1 fruit fly cellular context compared by ENCODE assay signal in the genomic region with DNA sequence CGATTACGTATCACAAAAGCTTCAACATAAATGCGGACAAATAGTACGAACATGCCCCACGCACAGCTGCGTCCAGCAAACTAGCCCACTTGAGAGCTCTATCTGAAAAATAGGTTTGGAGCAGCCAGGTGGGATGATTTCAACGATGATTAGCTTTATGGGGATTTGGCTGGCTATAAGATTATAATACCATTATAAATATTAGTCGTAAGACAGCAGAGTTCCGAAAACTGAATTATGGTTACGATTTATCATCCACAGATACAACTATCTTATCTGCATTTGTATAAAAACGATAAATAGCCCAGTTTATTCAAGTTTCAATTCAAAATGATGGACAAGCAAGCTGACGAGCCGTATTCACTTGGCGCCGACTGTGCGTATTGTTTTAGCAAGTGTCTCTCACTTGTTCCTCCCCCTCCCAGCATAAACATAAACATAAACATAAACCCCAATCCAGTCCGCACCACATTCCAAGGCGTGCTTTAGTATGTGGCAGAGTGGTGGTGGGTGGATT.
TF ChIP-seq lines count a peak whose summit lies in the region.

No protein-coding gene starts in this region.

TF ChIP-seq in whole organism, embryonic, 481 proteins besides CTCF, POLR2A, EP300 and RAD21 (continued from another document and continues in another):
- TF ChIP-seq sima (GFP tag; optimal IDR thresholded peaks at IDR 0.05; lab: Kevin White, UChicago), result no peak
- TF ChIP-seq vnd (GFP tag; IDR thresholded peaks at IDR 0.05; lab: Robert Waterston, UW; ENCODE audit: partially characterized antibody), result no peak
- peak; percentile 56 for TF ChIP-seq CG32767 (GFP tag; IDR thresholded peaks at IDR 0.05; lab: Robert Waterston, UW)
- peak; percentile 68 for TF ChIP-seq Jarid2 (GFP tag; optimal IDR thresholded peaks at IDR 0.05; lab: Kevin White, UChicago)
- peak; percentile 58 for TF ChIP-seq CG4328 (GFP tag; optimal IDR thresholded peaks at IDR 0.05; lab: Kevin White, UChicago)
- 0 out of 2 replicates have a peak, but pooled peaks have one; percentile 6 for TF ChIP-seq toy (GFP tag; IDR thresholded peaks at IDR 0.05; lab: Robert Waterston, UW)
- TF ChIP-seq CG2199 (GFP tag; IDR thresholded peaks at IDR 0.05; lab: Robert Waterston, UW), result no peak
- TF ChIP-seq CG9932 (GFP tag; IDR thresholded peaks at IDR 0.05; lab: Robert Waterston, UW), result peak; percentile 48; the same call in 1 of the 2 replicates
- TF ChIP-seq CG9215 (GFP tag; IDR thresholded peaks at IDR 0.05; lab: Robert Waterston, UW), result peak; percentile 68
- TF ChIP-seq ken (GFP tag; IDR thresholded peaks at IDR 0.05; lab: Robert Waterston, UW), result no peak
- TF ChIP-seq danr (GFP tag; IDR thresholded peaks at IDR 0.05; lab: Robert Waterston, UW), result peak; percentile 59; the same call in 1 of the 2 replicates
- TF ChIP-seq aop (GFP tag; IDR thresholded peaks at IDR 0.05; lab: Robert Waterston, UW), result no peak
- TF ChIP-seq CG18262 (tag; optimal IDR thresholded peaks at IDR 0.05; lab: Kevin White, UChicago), result peak; percentile 81
- TF ChIP-seq CG1602 (GFP tag; optimal IDR thresholded peaks at IDR 0.05; lab: Kevin White, UChicago), result peak; percentile 16
- TF ChIP-seq hb (GFP tag; IDR thresholded peaks at IDR 0.05; lab: Robert Waterston, UW; ENCODE audit: partially characterized antibody), result no peak
- TF ChIP-seq stwl (tag; optimal IDR thresholded peaks at IDR 0.05; lab: Kevin White, UChicago), result no peak
- peak; percentile 49 for TF ChIP-seq CG13624 (GFP tag; optimal IDR thresholded peaks at IDR 0.05; lab: Kevin White, UChicago)
- peak; percentile 64; the same call in 1 of the 2 replicates for TF ChIP-seq ara (GFP tag; IDR thresholded peaks at IDR 0.05; lab: Robert Waterston, UW)
- peak; percentile 71 for TF ChIP-seq run (tag; optimal IDR thresholded peaks at IDR 0.05; lab: Kevin White, UChicago)
- no peak for TF ChIP-seq zf30C (GFP tag; optimal IDR thresholded peaks at IDR 0.05; lab: Kevin White, UChicago)
- TF ChIP-seq CG7357 (GFP tag; IDR thresholded peaks at IDR 0.05; lab: Robert Waterston, UW), result peak; percentile 35; the same call in 1 of the 3 replicates
- peak; percentile 49 for TF ChIP-seq jing (GFP tag; optimal IDR thresholded peaks at IDR 0.05; lab: Kevin White, UChicago)
- peak; percentile 36 for TF ChIP-seq CG10462 (GFP tag; optimal IDR thresholded peaks at IDR 0.05; lab: Kevin White, UChicago)
- no peak for TF ChIP-seq CG7271 (tag; optimal IDR thresholded peaks at IDR 0.05; lab: Kevin White, UChicago)
- peak; percentile 64 for TF ChIP-seq Mad (GFP tag; optimal IDR thresholded peaks at IDR 0.05; lab: Kevin White, UChicago)
- TF ChIP-seq ssp (GFP tag; IDR thresholded peaks at IDR 0.05; lab: Robert Waterston, UW), result peak; percentile 37; the same call in 1 of the 2 replicates
- no peak for TF ChIP-seq dimm (GFP tag; IDR thresholded peaks at IDR 0.05; lab: Robert Waterston, UW)
- peak; percentile 61 for TF ChIP-seq CG4854 (GFP tag; optimal IDR thresholded peaks at IDR 0.05; lab: Kevin White, UChicago)
- TF ChIP-seq ind (GFP tag; optimal IDR thresholded peaks at IDR 0.05; lab: Kevin White, UChicago), result peak; percentile 73
- TF ChIP-seq Hand (GFP tag; optimal IDR thresholded peaks at IDR 0.05; lab: Kevin White, UChicago), result peak; percentile 72
- TF ChIP-seq Xbp1 (GFP tag; optimal IDR thresholded peaks at IDR 0.05; lab: Kevin White, UChicago), result peak; percentile 60
- TF ChIP-seq dmrt11E (tag; optimal IDR thresholded peaks at IDR 0.05; lab: Kevin White, UChicago), result peak; percentile 1
- TF ChIP-seq Sry-β (GFP tag; optimal IDR thresholded peaks at IDR 0.05; lab: Kevin White, UChicago), result no peak
- peak; percentile 4 for TF ChIP-seq shn (GFP tag; optimal IDR thresholded peaks at IDR 0.05; lab: Kevin White, UChicago)
- peak; percentile 77 for TF ChIP-seq D19A (tag; optimal IDR thresholded peaks at IDR 0.05; lab: Kevin White, UChicago)
- peak; percentile 70 for TF ChIP-seq Blimp-1 (GFP tag; optimal IDR thresholded peaks at IDR 0.05; lab: Kevin White, UChicago)
- TF ChIP-seq CG3847 (GFP tag; IDR thresholded peaks at IDR 0.05; lab: Robert Waterston, UW), result peak; percentile 67
- TF ChIP-seq Poxn (GFP tag; IDR thresholded peaks at IDR 0.05; lab: Robert Waterston, UW), result 0 out of 2 replicates have a peak, but pooled peaks have one; percentile 15
- TF ChIP-seq CG14050 (GFP tag; IDR thresholded peaks at IDR 0.05; lab: Robert Waterston, UW), result peak; percentile 24; the same call in 2 of the 3 replicates
- TF ChIP-seq grau (tag; optimal IDR thresholded peaks at IDR 0.05; lab: Kevin White, UChicago), result peak; percentile 83
- peak; percentile 63 for TF ChIP-seq CG14441 (GFP tag; IDR thresholded peaks at IDR 0.05; lab: Robert Waterston, UW)
- TF ChIP-seq lilli (GFP tag; optimal IDR thresholded peaks at IDR 0.05; lab: Kevin White, UChicago), result peak; percentile 75
- peak; percentile 15 for TF ChIP-seq CG3407 (GFP tag; optimal IDR thresholded peaks at IDR 0.05; lab: Kevin White, UChicago)
- no peak; the same call in 1 of the 2 replicates for TF ChIP-seq vvl (GFP tag; IDR thresholded peaks at IDR 0.05; lab: Robert Waterston, UW)
- no peak for TF ChIP-seq maf-S (GFP tag; optimal IDR thresholded peaks at IDR 0.05; lab: Kevin White, UChicago)
- no peak for TF ChIP-seq fd102C (GFP tag; optimal IDR thresholded peaks at IDR 0.05; lab: Kevin White, UChicago)
- TF ChIP-seq wor (GFP tag; IDR thresholded peaks at IDR 0.05; lab: Robert Waterston, UW), result no peak
- peak; percentile 7 for TF ChIP-seq CG18764 (GFP tag; optimal IDR thresholded peaks at IDR 0.05; lab: Kevin White, UChicago)
- TF ChIP-seq CG11696 (GFP tag; IDR thresholded peaks at IDR 0.05; lab: Robert Waterston, UW), result peak; percentile 86
- peak; percentile 72 for TF ChIP-seq CG10274 (GFP tag; optimal IDR thresholded peaks at IDR 0.05; lab: Kevin White, UChicago)
- TF ChIP-seq CG15269 (tag; optimal IDR thresholded peaks at IDR 0.05; lab: Kevin White, UChicago), result peak; percentile 85
- TF ChIP-seq sisA (GFP tag; IDR thresholded peaks at IDR 0.05; lab: Robert Waterston, UW), result peak; percentile 61
- 0 out of 3 replicates have a peak, but pooled peaks have one; percentile 33 for TF ChIP-seq ci (GFP tag; IDR thresholded peaks at IDR 0.05; lab: Robert Waterston, UW)
- no peak for TF ChIP-seq CG17912 (GFP tag; optimal IDR thresholded peaks at IDR 0.05; lab: Kevin White, UChicago)
- no peak for TF ChIP-seq corto (GFP tag; optimal IDR thresholded peaks at IDR 0.05; lab: Kevin White, UChicago)
- TF ChIP-seq cwo (GFP tag; optimal IDR thresholded peaks at IDR 0.05; lab: Kevin White, UChicago), result peak; percentile 80
- peak; percentile 68 for TF ChIP-seq ATbp (GFP tag; optimal IDR thresholded peaks at IDR 0.05; lab: Kevin White, UChicago)
- peak; percentile 77 for TF ChIP-seq lmd (GFP tag; IDR thresholded peaks at IDR 0.05; lab: Robert Waterston, UW)
- peak; percentile 34; the same call in 1 of the 2 replicates for TF ChIP-seq CG14667 (GFP tag; IDR thresholded peaks at IDR 0.05; lab: Robert Waterston, UW)
- TF ChIP-seq Eip74EF (GFP tag; optimal IDR thresholded peaks at IDR 0.05; lab: Kevin White, UChicago), result peak in 1 of 2 experiments; percentile 82
- TF ChIP-seq Ravus (GFP tag; IDR thresholded peaks at IDR 0.05; lab: Robert Waterston, UW), result no peak
- TF ChIP-seq CG6654 (GFP tag; optimal IDR thresholded peaks at IDR 0.05; lab: Kevin White, UChicago), result peak; percentile 59
- no peak for TF ChIP-seq cas (GFP tag; IDR thresholded peaks at IDR 0.05; lab: Robert Waterston, UW)
- peak; percentile 45 for TF ChIP-seq CG18011 (GFP tag; optimal IDR thresholded peaks at IDR 0.05; lab: Kevin White, UChicago)
- no peak for TF ChIP-seq br (optimal IDR thresholded peaks at IDR 0.05; lab: Kevin White, UChicago)
- no peak for TF ChIP-seq C15 (GFP tag; IDR thresholded peaks at IDR 0.05; lab: Robert Waterston, UW)
- TF ChIP-seq klu (GFP tag; IDR thresholded peaks at IDR 0.05; lab: Robert Waterston, UW), result 0 out of 2 replicates have a peak, but pooled peaks have one; percentile 49
- peak; percentile 55 for TF ChIP-seq HLH54F (GFP tag; optimal IDR thresholded peaks at IDR 0.05; lab: Kevin White, UChicago)
- peak; percentile 58; the same call in 1 of the 3 replicates for TF ChIP-seq CG11093 (GFP tag; IDR thresholded peaks at IDR 0.05; lab: Robert Waterston, UW)
- no peak for TF ChIP-seq BEAF-32 (GFP tag; optimal IDR thresholded peaks at IDR 0.05; lab: Kevin White, UChicago)
- peak; percentile 72 for TF ChIP-seq nerfin-1 (tag; optimal IDR thresholded peaks at IDR 0.05; lab: Kevin White, UChicago)
- peak; percentile 49 for TF ChIP-seq grn (GFP tag; optimal IDR thresholded peaks at IDR 0.05; lab: Kevin White, UChicago)
- TF ChIP-seq CG16863 (GFP tag; optimal IDR thresholded peaks at IDR 0.05; lab: Kevin White, UChicago), result peak; percentile 35
- TF ChIP-seq nmo (GFP tag; optimal IDR thresholded peaks at IDR 0.05; lab: Kevin White, UChicago), result peak; percentile 85
- TF ChIP-seq sna (GFP tag; IDR thresholded peaks at IDR 0.05; lab: Robert Waterston, UW; ENCODE audit: partially characterized antibody), result no peak
- TF ChIP-seq hkb (optimal IDR thresholded peaks at IDR 0.05; lab: Kevin White, UChicago), result no peak
- TF ChIP-seq hkb (GFP tag; IDR thresholded peaks at IDR 0.05; lab: Robert Waterston, UW), result peak; percentile 84
- peak; percentile 55 for TF ChIP-seq HLH3B (GFP tag; IDR thresholded peaks at IDR 0.05; lab: Robert Waterston, UW)
- no peak; the same call in 2 of the 3 replicates for TF ChIP-seq Optix (GFP tag; IDR thresholded peaks at IDR 0.05; lab: Robert Waterston, UW)
- TF ChIP-seq Max (GFP tag; optimal IDR thresholded peaks at IDR 0.05; lab: Kevin White, UChicago), result peak; percentile 55
- no peak for TF ChIP-seq NFAT (GFP tag; IDR thresholded peaks at IDR 0.05; lab: Robert Waterston, UW)
- peak; percentile 64 for TF ChIP-seq sob (GFP tag; IDR thresholded peaks at IDR 0.05; lab: Robert Waterston, UW)
- TF ChIP-seq NC2β (GFP tag; optimal IDR thresholded peaks at IDR 0.05; lab: Kevin White, UChicago), result no peak
- TF ChIP-seq CG15011 (GFP tag; optimal IDR thresholded peaks at IDR 0.05; lab: Kevin White, UChicago), result peak; percentile 79
- peak; percentile 57 for TF ChIP-seq sqz (GFP tag; optimal IDR thresholded peaks at IDR 0.05; lab: Kevin White, UChicago)
- TF ChIP-seq CG30403 (GFP tag; optimal IDR thresholded peaks at IDR 0.05; lab: Kevin White, UChicago), result peak; percentile 77
- TF ChIP-seq CG11695 (GFP tag; IDR thresholded peaks at IDR 0.05; lab: Robert Waterston, UW), result peak; percentile 78
- peak; percentile 79 for TF ChIP-seq CG18476 (GFP tag; optimal IDR thresholded peaks at IDR 0.05; lab: Kevin White, UChicago)
- no peak for TF ChIP-seq CG7745 (tag; optimal IDR thresholded peaks at IDR 0.05; lab: Kevin White, UChicago)
- peak; percentile 62 for TF ChIP-seq CG12299 (tag; optimal IDR thresholded peaks at IDR 0.05; lab: Kevin White, UChicago)
- TF ChIP-seq pnt (GFP tag; optimal IDR thresholded peaks at IDR 0.05; lab: Kevin White, UChicago), result no peak
- TF ChIP-seq CG12744 (GFP tag; optimal IDR thresholded peaks at IDR 0.05; lab: Kevin White, UChicago), result peak; percentile 49
- TF ChIP-seq Sin3A (optimal IDR thresholded peaks at IDR 0.05; lab: Kevin White, UChicago), result no peak
- TF ChIP-seq onecut (GFP tag; IDR thresholded peaks at IDR 0.05; lab: Robert Waterston, UW), result peak; percentile 48
- TF ChIP-seq abd-A (tag; optimal IDR thresholded peaks at IDR 0.05; lab: Kevin White, UChicago), result peak; percentile 51
- peak; percentile 39 for TF ChIP-seq gcm (GFP tag; optimal IDR thresholded peaks at IDR 0.05; lab: Kevin White, UChicago)
- no peak for TF ChIP-seq repo (GFP tag; optimal IDR thresholded peaks at IDR 0.05; lab: Kevin White, UChicago)
- peak; percentile 86 for TF ChIP-seq CG7556 (GFP tag; optimal IDR thresholded peaks at IDR 0.05; lab: Kevin White, UChicago)
- TF ChIP-seq pzg (GFP tag; optimal IDR thresholded peaks at IDR 0.05; lab: Kevin White, UChicago), result no peak
- no peak for TF ChIP-seq ftz-f1 (GFP tag; optimal IDR thresholded peaks at IDR 0.05; lab: Kevin White, UChicago)
- TF ChIP-seq D19B (GFP tag; optimal IDR thresholded peaks at IDR 0.05; lab: Kevin White, UChicago), result peak; percentile 74
- TF ChIP-seq Atf3 (GFP tag; optimal IDR thresholded peaks at IDR 0.05; lab: Kevin White, UChicago), result peak; percentile 11
- peak; percentile 67 for TF ChIP-seq Ptx1 (GFP tag; IDR thresholded peaks at IDR 0.05; lab: Robert Waterston, UW)
- no peak for TF ChIP-seq Bgb (GFP tag; IDR thresholded peaks at IDR 0.05; lab: Robert Waterston, UW; ENCODE audit: partially characterized antibody)
- peak; percentile 79 for TF ChIP-seq odd (GFP tag; optimal IDR thresholded peaks at IDR 0.05; lab: Kevin White, UChicago)
- TF ChIP-seq crp (GFP tag; optimal IDR thresholded peaks at IDR 0.05; lab: Kevin White, UChicago), result no peak
- no peak for TF ChIP-seq disco-r (GFP tag; optimal IDR thresholded peaks at IDR 0.05; lab: Kevin White, UChicago)
- TF ChIP-seq sd (tag; optimal IDR thresholded peaks at IDR 0.05; lab: Kevin White, UChicago), result peak; percentile 97
- TF ChIP-seq CG31441 (GFP tag; IDR thresholded peaks at IDR 0.05; lab: Robert Waterston, UW), result peak; percentile 81
- TF ChIP-seq CG5953 (GFP tag; IDR thresholded peaks at IDR 0.05; lab: Robert Waterston, UW), result no peak
- TF ChIP-seq CG17612 (GFP tag; IDR thresholded peaks at IDR 0.05; lab: Robert Waterston, UW), result no peak
- TF ChIP-seq mirr (GFP tag; optimal IDR thresholded peaks at IDR 0.05; lab: Kevin White, UChicago), result peak; percentile 84
- TF ChIP-seq gsb (GFP tag; IDR thresholded peaks at IDR 0.05; lab: Robert Waterston, UW), result peak; percentile 65
- TF ChIP-seq CG34376 (GFP tag; optimal IDR thresholded peaks at IDR 0.05; lab: Kevin White, UChicago), result peak; percentile 84
- peak; percentile 89 for TF ChIP-seq BtbVII (GFP tag; optimal IDR thresholded peaks at IDR 0.05; lab: Kevin White, UChicago)
- TF ChIP-seq Dad (GFP tag; optimal IDR thresholded peaks at IDR 0.05; lab: Kevin White, UChicago), result no peak
- TF ChIP-seq dm (GFP tag; optimal IDR thresholded peaks at IDR 0.05; lab: Kevin White, UChicago), result peak; percentile 5
- no peak for TF ChIP-seq CG12236 (GFP tag; optimal IDR thresholded peaks at IDR 0.05; lab: Kevin White, UChicago)
- TF ChIP-seq CG11560 (tag; IDR thresholded peaks at IDR 0.05; lab: Robert Waterston, UW), result 0 out of 3 replicates have a peak, but pooled peaks have one; percentile 41
- TF ChIP-seq bowl (GFP tag; IDR thresholded peaks at IDR 0.05; lab: Robert Waterston, UW), result no peak
- TF ChIP-seq CG30020 (tag; optimal IDR thresholded peaks at IDR 0.05; lab: Kevin White, UChicago), result peak; percentile 31
- TF ChIP-seq Vsx1 (GFP tag; optimal IDR thresholded peaks at IDR 0.05; lab: Kevin White, UChicago), result peak; percentile 66
- peak; percentile 20 for TF ChIP-seq tup (GFP tag; optimal IDR thresholded peaks at IDR 0.05; lab: Kevin White, UChicago)
- TF ChIP-seq fu2 (GFP tag; optimal IDR thresholded peaks at IDR 0.05; lab: Kevin White, UChicago), result peak; percentile 32
- no peak for TF ChIP-seq usp (GFP tag; optimal IDR thresholded peaks at IDR 0.05; lab: Kevin White, UChicago)
